Fruit fly (Drosophila melanogaster) whole organism, embryonic: Measurements from ENCODE around the gene CG1632.

Experiments used
- ATbp ChIP-seq: fragments of 200-800 bp; sonication (Bioruptor generic); optimal IDR thresholded peaks from 2 replicates; lab custom pipeline; 2017; ENCODE audit warnings: missing biosample characterization, mild to moderate bottlenecking, missing genetic modification characterization, missing genetic modification reagents
- Abd-B ChIP-seq: fragments of 200-800 bp; sonication (Bioruptor generic); optimal IDR thresholded peaks from 2 replicates; lab custom pipeline; 2018; ENCODE audit warnings: missing biosample characterization, mild to moderate bottlenecking, missing genetic modification characterization, moderate library complexity
- Atf3 ChIP-seq: fragments of 200-800 bp; sonication (Bioruptor generic); optimal IDR thresholded peaks from 3 replicates; lab custom pipeline; 2016; ENCODE audit warnings: missing biosample characterization, missing genetic modification characterization
- Bteb2 ChIP-seq: fragments of 200-800 bp; sonication (Bioruptor generic); optimal IDR thresholded peaks from 2 replicates; lab custom pipeline; 2016; ENCODE audit warnings: missing biosample characterization, missing genetic modification characterization
- CG10147 ChIP-seq: fragments of 200-800 bp; sonication (Bioruptor generic); optimal IDR thresholded peaks from 2 replicates; lab custom pipeline; 2019; ENCODE audit warnings: missing biosample characterization, mild to moderate bottlenecking, missing genetic modification characterization, moderate library complexity
- CG11504 ChIP-seq: fragments of 200-800 bp; sonication (Bioruptor generic); optimal IDR thresholded peaks from 3 replicates; lab custom pipeline; 2019; ENCODE audit warnings: missing biosample characterization, mild to moderate bottlenecking, missing genetic modification characterization, moderate library complexity
- CG11696 ChIP-seq: fragments of 200-800 bp; sonication (Bioruptor generic); IDR thresholded peaks from 2 replicates; pipeline ENCODE4 v1.3.6; 2022; ENCODE audit warnings: missing biosample characterization, missing genetic modification characterization
- CG13424 ChIP-seq: fragments of 200-800 bp; sonication (Bioruptor generic); optimal IDR thresholded peaks from 2 replicates; lab custom pipeline; 2019; ENCODE audit warnings: missing biosample characterization, mild to moderate bottlenecking, missing genetic modification characterization, moderate library complexity
- CG14710 ChIP-seq: fragments of 200-800 bp; sonication (Bioruptor generic); optimal IDR thresholded peaks from 3 replicates; lab custom pipeline; 2019; ENCODE audit warnings: missing biosample characterization, mild to moderate bottlenecking, missing genetic modification characterization, moderate library complexity
- CG15479 ChIP-seq: fragments of 200-800 bp; sonication (Bioruptor generic); optimal IDR thresholded peaks from 3 replicates; lab custom pipeline; 2019; ENCODE audit warnings: missing biosample characterization, mild to moderate bottlenecking, missing genetic modification characterization, moderate library complexity
- CG15601 ChIP-seq: fragments of 200-800 bp; sonication (Bioruptor generic); optimal IDR thresholded peaks from 3 replicates; lab custom pipeline; 2019; ENCODE audit warnings: missing biosample characterization, mild to moderate bottlenecking, missing genetic modification characterization, moderate library complexity
- CG17328 ChIP-seq: fragments of 200-800 bp; sonication (Bioruptor generic); IDR thresholded peaks from 2 replicates; pipeline ENCODE4 v1.3.6; 2022; ENCODE audit warnings: missing biosample characterization, missing genetic modification characterization
- CG2678 ChIP-seq: fragments of 200-800 bp; sonication (Bioruptor generic); optimal IDR thresholded peaks from 3 replicates; lab custom pipeline; 2019; ENCODE audit warnings: missing biosample characterization, mild to moderate bottlenecking, missing genetic modification characterization, moderate library complexity
- CG2875 ChIP-seq: fragments of 200-800 bp; sonication (Bioruptor generic); optimal IDR thresholded peaks from 2 replicates; lab custom pipeline; 2017; ENCODE audit warnings: missing biosample characterization, mild to moderate bottlenecking, missing genetic modification characterization, missing genetic modification reagents
- CG31441 ChIP-seq: fragments of 200-800 bp; sonication (Bioruptor generic); IDR thresholded peaks from 2 replicates; pipeline ENCODE4 v1.3.6; 2022; ENCODE audit warnings: missing biosample characterization, missing genetic modification characterization
- CG4424 ChIP-seq: fragments of 200-800 bp; sonication (Bioruptor generic); optimal IDR thresholded peaks from 3 replicates; lab custom pipeline; 2016; ENCODE audit warnings: missing biosample characterization, missing genetic modification characterization
- CG4730 ChIP-seq: fragments of 200-800 bp; sonication (Bioruptor generic); IDR thresholded peaks from 2 replicates; pipeline ENCODE4 v1.3.6; 2022; ENCODE audit warnings: missing biosample characterization, missing genetic modification characterization
- CG7839 ChIP-seq: fragments of 200-800 bp; sonication (Bioruptor generic); optimal IDR thresholded peaks from 3 replicates; lab custom pipeline; 2018; ENCODE audit warnings: missing biosample characterization, mild to moderate bottlenecking, missing genetic modification characterization, moderate library complexity
- CoRest ChIP-seq: fragments of 200-800 bp; sonication (Bioruptor generic); optimal IDR thresholded peaks from 3 replicates; lab custom pipeline; 2018; ENCODE audit warnings: missing biosample characterization, mild to moderate bottlenecking, missing genetic modification characterization, moderate library complexity
- D19B ChIP-seq: fragments of 200-800 bp; sonication (Bioruptor generic); optimal IDR thresholded peaks from 2 replicates; lab custom pipeline; 2017; ENCODE audit warnings: missing biosample characterization, mild to moderate bottlenecking, missing genetic modification characterization
- Drgx ChIP-seq: fragments of 200-800 bp; sonication (Bioruptor generic); IDR thresholded peaks from 2 replicates; pipeline ENCODE4 v1.3.6; 2022; ENCODE audit warnings: missing biosample characterization, missing genetic modification characterization
- HmgZ ChIP-seq: fragments of 200-800 bp; sonication (Bioruptor generic); optimal IDR thresholded peaks from 2 replicates; lab custom pipeline; 2018; ENCODE audit warnings: missing biosample characterization, mild to moderate bottlenecking, missing genetic modification characterization
- Hmr ChIP-seq: fragments of 200-800 bp; sonication (Bioruptor generic); optimal IDR thresholded peaks from 3 replicates; lab custom pipeline; 2017; ENCODE audit warnings: mild to moderate bottlenecking, missing biosample characterization, missing genetic modification reagents, missing genetic modification characterization
- Hr3 ChIP-seq: fragments of 200-800 bp; sonication (Bioruptor generic); optimal IDR thresholded peaks from 3 replicates; lab custom pipeline; 2016; ENCODE audit warnings: missing biosample characterization, missing genetic modification characterization
- Six4 ChIP-seq: fragments of 200-800 bp; sonication (Bioruptor generic); optimal IDR thresholded peaks from 2 replicates; lab custom pipeline; 2016; ENCODE audit warnings: missing biosample characterization, missing genetic modification characterization
- Sox102F ChIP-seq: fragments of 200-800 bp; sonication (Bioruptor generic); optimal IDR thresholded peaks from 2 replicates; lab custom pipeline; 2018; ENCODE audit warnings: missing biosample characterization, mild to moderate bottlenecking, missing genetic modification characterization, moderate library complexity
- Sry-β ChIP-seq: fragments of 200-800 bp; sonication (Bioruptor generic); optimal IDR thresholded peaks from 2 replicates; lab custom pipeline; 2018; ENCODE audit warnings: missing biosample characterization, mild to moderate bottlenecking, missing genetic modification characterization, moderate library complexity
- Sry-δ ChIP-seq: fragments of 200-800 bp; sonication (Bioruptor generic); optimal IDR thresholded peaks from 2 replicates; lab custom pipeline; 2016; ENCODE audit warnings: missing biosample characterization, missing genetic modification characterization
- Ssrp ChIP-seq: fragments of 200-800 bp; sonication (Bioruptor generic); optimal IDR thresholded peaks from 2 replicates; lab custom pipeline; 2018; ENCODE audit warnings: missing biosample characterization, mild to moderate bottlenecking, missing genetic modification characterization, moderate library complexity
- Tbp ChIP-seq: fragments of >200 bp; optimal IDR thresholded peaks from 2 replicates; lab custom pipeline; 2018; ENCODE audit warnings: missing biosample characterization, missing genetic modification characterization
- Xbp1 ChIP-seq: fragments of 200-800 bp; sonication (Bioruptor generic); optimal IDR thresholded peaks from 3 replicates; lab custom pipeline; 2016; ENCODE audit warnings: missing biosample characterization, mild to moderate bottlenecking, missing genetic modification characterization
- ara ChIP-seq: fragments of 200-800 bp; sonication (Bioruptor generic); IDR thresholded peaks from 2 replicates; pipeline ENCODE4 v1.3.6; 2022; ENCODE audit warnings: missing biosample characterization, missing genetic modification characterization
- chif ChIP-seq, 2 experiments: fragments of 200-800 bp; sonication (Bioruptor generic); optimal IDR thresholded peaks; 3 replicates each; lab custom pipeline; 2016; ENCODE audit warnings: missing biosample characterization in 2 of 2, missing genetic modification characterization in 2 of 2
- croc ChIP-seq: fragments of 200-800 bp; sonication (Bioruptor generic); conservative IDR thresholded peaks from 3 replicates; pipeline ENCODE4 v1.3.6; 2022; ENCODE audit warnings: missing biosample characterization, missing genetic modification characterization
- dmrt11E ChIP-seq: fragments of 200-800 bp; sonication (Bioruptor generic); optimal IDR thresholded peaks from 3 replicates; lab custom pipeline; 2018; ENCODE audit warnings: missing biosample characterization, mild to moderate bottlenecking, missing genetic modification characterization, moderate library complexity
- dmrt99B ChIP-seq: fragments of 200-800 bp; sonication (Bioruptor generic); optimal IDR thresholded peaks from 2 replicates; lab custom pipeline; 2018; ENCODE audit warnings: missing biosample characterization, mild to moderate bottlenecking, missing genetic modification characterization, moderate library complexity
- dpn ChIP-seq, 2 experiments: fragments of 200-800 bp; sonication (Bioruptor generic); optimal IDR thresholded peaks; 3 replicates each; lab custom pipeline; 2016; ENCODE audit warnings: missing biosample characterization in 2 of 2, missing genetic modification characterization in 2 of 2
- ind ChIP-seq: fragments of 200-800 bp; sonication (Bioruptor generic); optimal IDR thresholded peaks from 3 replicates; lab custom pipeline; 2016; ENCODE audit warnings: missing biosample characterization, missing genetic modification characterization
- kni ChIP-seq: fragments of 200-800 bp; sonication (Bioruptor generic); optimal IDR thresholded peaks from 3 replicates; lab custom pipeline; 2017; ENCODE audit warnings: mild to moderate bottlenecking, missing biosample characterization, missing genetic modification reagents, missing genetic modification characterization
- lola ChIP-seq, 3 experiments: fragments of >200 bp in 2 of 3; fragments of 200-800 bp in 1 of 3; sonication (Bioruptor generic) in 1 of 3; optimal IDR thresholded peaks; 2 replicates each; lab custom pipeline; 2017 to 2019; ENCODE audit warnings: missing biosample characterization in 3 of 3, missing genetic modification characterization in 3 of 3, mild to moderate bottlenecking in 1 of 3, moderate library complexity in 1 of 3
- maf-S ChIP-seq: fragments of 200-800 bp; sonication (Bioruptor generic); optimal IDR thresholded peaks from 2 replicates; lab custom pipeline; 2016; ENCODE audit warnings: missing biosample characterization, missing genetic modification characterization
- oc ChIP-seq: fragments of 200-800 bp; sonication (Bioruptor generic); optimal IDR thresholded peaks from 2 replicates; lab custom pipeline; 2018; ENCODE audit warnings: missing biosample characterization, mild to moderate bottlenecking, missing genetic modification characterization, moderate library complexity
- otp ChIP-seq: fragments of 200-800 bp; sonication (Bioruptor generic); IDR thresholded peaks from 3 replicates; pipeline ENCODE4, ENCODE4 v1.3.6; 2022; ENCODE audit warnings: missing biosample characterization, missing genetic modification characterization
- prd ChIP-seq, 3 experiments: fragments of >200 bp in 2 of 3; fragments of 200-800 bp in 1 of 3; sonication (Bioruptor generic) in 1 of 3; optimal IDR thresholded peaks in 2 of 3; IDR thresholded peaks in 1 of 3; 2 replicates in 2 of 3; 3 replicates in 1 of 3; pipeline versions ENCODE4 v1.3.6 to Lab custom; 2017 to 2022; ENCODE audit warnings: missing biosample characterization in 1 of 3, missing genetic modification characterization in 1 of 3
- row ChIP-seq: fragments of 200-800 bp; sonication (Bioruptor generic); IDR thresholded peaks from 3 replicates; pipeline ENCODE4 v1.3.6; 2022; ENCODE audit warnings: missing biosample characterization, missing genetic modification characterization
- sqz ChIP-seq: fragments of 200-800 bp; sonication (Bioruptor generic); optimal IDR thresholded peaks from 3 replicates; lab custom pipeline; 2018; ENCODE audit warnings: missing biosample characterization, mild to moderate bottlenecking, missing genetic modification characterization
- tgo ChIP-seq: fragments of 200-800 bp; sonication (Bioruptor generic); IDR thresholded peaks from 3 replicates; pipeline ENCODE4 v1.3.6; 2022; ENCODE audit warnings: missing biosample characterization, missing genetic modification characterization
- vvl ChIP-seq: fragments of 200-800 bp; sonication (Bioruptor generic); IDR thresholded peaks from 2 replicates; pipeline ENCODE4 v1.3.6; 2022; ENCODE audit warnings: missing biosample characterization, missing genetic modification characterization
- yki ChIP-seq: fragments of >200 bp; optimal IDR thresholded peaks from 3 replicates; lab custom pipeline; 2018

The CG1632 gene

dm6 chrX:8259881-8260280, 7.4 kb downstream of the CG1632 start (continued):
- TF ChIP-seq CG2875 (peak; percentile 11), HmgZ (tag; lab: Kevin White, UChicago) (no peak), dmrt99B (peak; percentile 47), Bteb2 (GFP tag; lab: Kevin White, UChicago) (no peak), CG13424 (tag; lab: Kevin White, UChicago) (peak; percentile 21), CG15601 (tag; lab: Kevin White, UChicago) (peak; percentile 35), prd (optimal IDR thresholded peaks at IDR 0.05; lab: Kevin White, UChicago) (no peak), prd (GFP tag; IDR thresholded peaks at IDR 0.05; lab: Robert Waterston, UW) (peak; percentile 52; the same call in 1 of the 3 replicates), CG11504 (tag; lab: Kevin White, UChicago) (peak; percentile 41), sqz (peak; percentile 7), croc (GFP tag; lab: Robert Waterston, UW) (peak; percentile 37; the same call in 1 of the 3 replicates), yki (lab: Kevin White, UChicago) (no peak), row (0 out of 3 replicates have a peak, but pooled peaks have one; percentile 18), CG14710 (tag; lab: Kevin White, UChicago) (peak; percentile 36), CG11696 (GFP tag; lab: Robert Waterston, UW) (no peak), CoRest (tag; lab: Kevin White, UChicago) (peak; percentile 8), ind (GFP tag; lab: Kevin White, UChicago) (peak; percentile 19), chif (GFP tag; optimal IDR thresholded peaks at IDR 0.05; lab: Kevin White, UChicago) (peak; percentile 5 to 21), oc (tag; lab: Kevin White, UChicago) (peak; percentile 19), CG17328 (GFP tag; lab: Robert Waterston, UW) (peak; percentile 44), dmrt11E (tag; lab: Kevin White, UChicago) (peak; percentile 37), Abd-B (GFP tag; lab: Kevin White, UChicago) (peak; percentile 16), CG4424 (peak; percentile 39), Hr3 (GFP tag; lab: Kevin White, UChicago) (peak; percentile 7), CG15479 (GFP tag; lab: Kevin White, UChicago) (no peak), Sry-β (GFP tag; lab: Kevin White, UChicago) (no peak), Hmr (GFP tag; lab: Kevin White, UChicago) (no peak), Sry-δ (GFP tag; lab: Kevin White, UChicago) (no peak), Six4 (GFP tag; lab: Kevin White, UChicago) (no peak), CG2678 (peak; percentile 31), CG10147 (GFP tag; lab: Kevin White, UChicago) (no peak), lola (GFP tag; optimal IDR thresholded peaks at IDR 0.05; lab: Kevin White, UChicago) (peak in 1 of 3 experiments; percentile 14), ara (GFP tag; lab: Robert Waterston, UW) (peak; percentile 53; the same call in 1 of the 2 replicates), Xbp1 (peak; percentile 36), Tbp (GFP tag; lab: Kevin White, UChicago) (no peak), kni (GFP tag; lab: Kevin White, UChicago) (peak; percentile 42), otp (0 out of 3 replicates have a peak, but pooled peaks have one; percentile 17), vvl (GFP tag; lab: Robert Waterston, UW) (peak; percentile 65), CG4730 (GFP tag; lab: Robert Waterston, UW) (peak; percentile 34; the same call in 1 of the 2 replicates), CG7839 (tag; lab: Kevin White, UChicago) (peak; percentile 39), maf-S (no peak), tgo (GFP tag; lab: Robert Waterston, UW) (no peak; the same call in 2 of the 3 replicates), D19B (GFP tag; lab: Kevin White, UChicago) (no peak), Drgx (GFP tag; lab: Robert Waterston, UW) (peak; percentile 65), Ssrp (tag; lab: Kevin White, UChicago) (peak; percentile 41), CG31441 (GFP tag; lab: Robert Waterston, UW) (peak; percentile 37; the same call in 1 of the 2 replicates), Atf3 (GFP tag; lab: Kevin White, UChicago) (no peak), Sox102F (GFP tag; lab: Kevin White, UChicago) (peak; percentile 31), dpn (GFP tag; optimal IDR thresholded peaks at IDR 0.05; lab: Kevin White, UChicago) (peak in 1 of 2 experiments; percentile 28), ATbp (GFP tag; lab: Kevin White, UChicago) (peak; percentile 36)
